Fruit fly (Drosophila melanogaster): Measurements from ENCODE around the gene CG10098.

The CG10098 gene

DNA sequence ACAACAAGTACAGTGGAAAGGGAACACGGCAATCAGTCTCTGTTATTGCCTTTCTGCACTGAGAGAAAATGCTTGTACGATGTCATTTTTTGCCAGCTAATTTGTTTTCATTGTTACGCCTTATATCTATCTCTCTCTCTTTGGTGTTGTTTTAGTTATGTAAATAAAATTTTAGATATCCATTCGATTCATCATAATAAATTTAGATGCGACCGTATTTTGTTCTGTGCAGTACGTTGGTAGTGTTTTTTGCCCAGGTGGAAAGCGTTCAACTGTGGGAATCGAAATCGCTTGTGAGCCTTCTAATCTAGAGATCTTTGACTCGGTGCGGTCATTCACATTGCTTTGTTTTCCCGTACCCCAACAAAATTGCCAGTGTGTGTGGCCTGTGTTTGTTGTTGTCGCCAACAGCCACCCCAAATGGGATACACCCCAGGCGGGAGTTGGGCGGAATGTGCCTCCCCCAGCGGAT, 48.6 kb upstream of the CG10098 start (continued):
- TF ChIP-seq CG10267 (tag; optimal IDR thresholded peaks at IDR 0.05) (peak; percentile 83), Asciz (GFP tag; optimal IDR thresholded peaks at IDR 0.05) (peak; percentile 88), MESR4 (GFP tag; optimal IDR thresholded peaks at IDR 0.05) (peak; percentile 0), CG7372 (GFP tag; IDR thresholded peaks at IDR 0.05) (no peak), ems (GFP tag; optimal IDR thresholded peaks at IDR 0.05) (peak; percentile 87), Oli (tag; optimal IDR thresholded peaks at IDR 0.05) (peak; percentile 90), E2f2 (GFP tag; IDR thresholded peaks at IDR 0.05) (no peak), mld (GFP tag; IDR thresholded peaks at IDR 0.05; ENCODE audit: partially characterized antibody) (no peak), CG1647 (GFP tag; optimal IDR thresholded peaks at IDR 0.05) (peak; percentile 86), CG12391 (tag; optimal IDR thresholded peaks at IDR 0.05) (peak; percentile 91), Sry-δ (GFP tag; optimal IDR thresholded peaks at IDR 0.05) (peak; percentile 56), lmd (GFP tag; IDR thresholded peaks at IDR 0.05) (no peak), slp2 (GFP tag; optimal IDR thresholded peaks at IDR 0.05) (peak; percentile 91), CG9797 (GFP tag; optimal IDR thresholded peaks at IDR 0.05) (no peak), CG8924 (tag; optimal IDR thresholded peaks at IDR 0.05) (peak; percentile 91), CG12769 (tag; optimal IDR thresholded peaks at IDR 0.05) (peak; percentile 94), CG34224 (GFP tag; IDR thresholded peaks at IDR 0.05; ENCODE audit: partially characterized antibody) (no peak), sd (tag; optimal IDR thresholded peaks at IDR 0.05) (peak; percentile 50), Abd-B (GFP tag; optimal IDR thresholded peaks at IDR 0.05) (peak; percentile 85), lbe (GFP tag; optimal IDR thresholded peaks at IDR 0.05) (peak; percentile 91), CG15514 (GFP tag; optimal IDR thresholded peaks at IDR 0.05) (peak; percentile 81), Sin3A (optimal IDR thresholded peaks at IDR 0.05) (no peak), Hr39 (optimal IDR thresholded peaks at IDR 0.05) (no peak), Rfx (GFP tag; IDR thresholded peaks at IDR 0.05) (no peak), twi (tag; optimal IDR thresholded peaks at IDR 0.05) (peak; percentile 58), CG7745 (tag; optimal IDR thresholded peaks at IDR 0.05) (peak; percentile 30), GATAe (GFP tag; conservative IDR thresholded peaks at IDR 0.05) (no peak), CG3838 (GFP tag; optimal IDR thresholded peaks at IDR 0.05) (peak; percentile 66), dan (GFP tag; IDR thresholded peaks at IDR 0.05) (no peak), Bdp1 (GFP tag; optimal IDR thresholded peaks at IDR 0.05) (peak; percentile 79), sob (GFP tag; IDR thresholded peaks at IDR 0.05) (no peak), Neu2 (GFP tag; optimal IDR thresholded peaks at IDR 0.05; ENCODE audit: borderline replicate concordance) (peak; percentile 79), jumu (GFP tag; optimal IDR thresholded peaks at IDR 0.05) (peak; percentile 72), CG11504 (tag; optimal IDR thresholded peaks at IDR 0.05) (peak; percentile 94), croc (GFP tag; conservative IDR thresholded peaks at IDR 0.05) (peak; percentile 77), CG1233 (GFP tag; optimal IDR thresholded peaks at IDR 0.05) (peak; percentile 86), CG2199 (GFP tag; IDR thresholded peaks at IDR 0.05) (no peak), MBD-R2 (GFP tag; IDR thresholded peaks at IDR 0.05) (no peak), fd96Cb (tag; optimal IDR thresholded peaks at IDR 0.05) (peak; percentile 87), Nf-YA (GFP tag; IDR thresholded peaks at IDR 0.05) (no peak), vvl (GFP tag; IDR thresholded peaks at IDR 0.05) (no peak), Deaf1 (tag; optimal IDR thresholded peaks at IDR 0.05) (peak; percentile 66), Ada2b (GFP tag; IDR thresholded peaks at IDR 0.05) (no peak), crc (GFP tag; optimal IDR thresholded peaks at IDR 0.05) (peak; percentile 74), Atf3 (GFP tag; optimal IDR thresholded peaks at IDR 0.05) (peak; percentile 81), Adf1 (GFP tag; IDR thresholded peaks at IDR 0.05) (no peak), fd102C (GFP tag; optimal IDR thresholded peaks at IDR 0.05) (peak; percentile 38), Dip2 (GFP tag; IDR thresholded peaks at IDR 0.05) (no peak), shn (GFP tag; optimal IDR thresholded peaks at IDR 0.05) (peak; percentile 88), corto (GFP tag; optimal IDR thresholded peaks at IDR 0.05) (peak; percentile 92), cad (GFP tag; optimal IDR thresholded peaks at IDR 0.05) (no peak), Optix (GFP tag; IDR thresholded peaks at IDR 0.05) (no peak)
